Worm (Caenorhabditis elegans) whole organism, L3 larva: ENCODE measurements around the gene stn-2.

ENCODE experiments used
- R02D3.7 ChIP-seq: fragments of 150-350 bp; optimal IDR thresholded peaks from 2 replicates; lab custom pipeline; 2014; ENCODE audit warnings: missing biosample characterization, missing genetic modification characterization
- ZK546.5 ChIP-seq: sonication (generic microtip); optimal IDR thresholded peaks from 2 replicates; lab custom pipeline; 2017; ENCODE audit warnings: missing biosample characterization, missing genetic modification characterization
- ceh-16 ChIP-seq: sonication (generic microtip); optimal IDR thresholded peaks from 2 replicates; lab custom pipeline; 2017; ENCODE audit warnings: missing biosample characterization, missing genetic modification characterization
- ceh-28 ChIP-seq: fragments of 150-350 bp; optimal IDR thresholded peaks from 2 replicates; lab custom pipeline; 2014; ENCODE audit warnings: missing biosample characterization, missing genetic modification reagents, missing genetic modification characterization
- ceh-82 ChIP-seq: fragments of 150-350 bp; optimal IDR thresholded peaks from 2 replicates; lab custom pipeline; 2014; ENCODE audit warnings: missing biosample characterization, missing genetic modification characterization
- ceh-9 ChIP-seq: sonication (generic microtip); optimal IDR thresholded peaks from 2 replicates; lab custom pipeline; 2018; ENCODE audit warnings: missing biosample characterization, missing genetic modification characterization
- daf-12 ChIP-seq: fragments of 150-350 bp; optimal IDR thresholded peaks from 2 replicates; lab custom pipeline; 2014; ENCODE audit warnings: missing biosample characterization, missing genetic modification reagents, missing genetic modification characterization
- egl-27 ChIP-seq: sonication (generic microtip); optimal IDR thresholded peaks from 4 replicates; lab custom pipeline; 2017; ENCODE audit warnings: missing biosample characterization, missing genetic modification reagents, missing genetic modification characterization
- elt-2 ChIP-seq: sonication (generic microtip); optimal IDR thresholded peaks from 2 replicates; lab custom pipeline; 2016; ENCODE audit warnings: missing genetic modification reagents, mild to moderate bottlenecking, missing genetic modification characterization, missing compliant biosample characterization
- fos-1 ChIP-seq: fragments of 150-350 bp; optimal IDR thresholded peaks from 2 replicates; lab custom pipeline; 2014; ENCODE audit warnings: missing biosample characterization, missing genetic modification characterization
- hmg-11 ChIP-seq: sonication (generic microtip); optimal IDR thresholded peaks from 2 replicates; lab custom pipeline; 2016; ENCODE audit warnings: missing genetic modification characterization, missing compliant biosample characterization
- lin-39 ChIP-seq: fragments of 150-350 bp; optimal IDR thresholded peaks from 2 replicates; lab custom pipeline; 2018; ENCODE audit warnings: missing biosample characterization, missing genetic modification reagents, missing genetic modification characterization
- lsy-12 ChIP-seq: sonication (generic microtip); optimal IDR thresholded peaks from 2 replicates; lab custom pipeline; 2016; ENCODE audit warnings: mild to moderate bottlenecking, missing genetic modification characterization, missing compliant biosample characterization
- mdl-1 ChIP-seq: fragments of 150-350 bp; optimal IDR thresholded peaks from 2 replicates; lab custom pipeline; 2014; ENCODE audit warnings: missing biosample characterization, missing genetic modification characterization
- nfya-1 ChIP-seq: sonication (generic microtip); optimal IDR thresholded peaks from 2 replicates; lab custom pipeline; 2017; ENCODE audit warnings: missing genetic modification characterization, mild to moderate bottlenecking, missing compliant biosample characterization, antibody characterized with exemption, moderate library complexity; ENCODE audit not compliant: insufficient read depth
- nhr-12 ChIP-seq: fragments of 150-350 bp; optimal IDR thresholded peaks from 2 replicates; lab custom pipeline; 2014; ENCODE audit warnings: missing biosample characterization, missing genetic modification characterization
- nhr-77 ChIP-seq: fragments of 150-350 bp; optimal IDR thresholded peaks from 2 replicates; lab custom pipeline; 2014; ENCODE audit warnings: missing biosample characterization, missing genetic modification characterization
- pha-4 ChIP-seq: fragments of 150-350 bp; optimal IDR thresholded peaks from 2 replicates; lab custom pipeline; 2014; ENCODE audit warnings: missing biosample characterization, missing genetic modification reagents, missing genetic modification characterization
- pqm-1 ChIP-seq: fragments of 150-350 bp; optimal IDR thresholded peaks from 2 replicates; lab custom pipeline; 2017; ENCODE audit warnings: missing biosample characterization, missing genetic modification characterization, inconsistent platforms
- sea-2 ChIP-seq: fragments of 150-350 bp; sonication (generic microtip); optimal IDR thresholded peaks from 4 replicates; lab custom pipeline; 2014; ENCODE audit warnings: missing biosample characterization, missing genetic modification reagents, missing genetic modification characterization
- skn-1 ChIP-seq: fragments of 150-350 bp; optimal IDR thresholded peaks from 2 replicates; lab custom pipeline; 2014; ENCODE audit warnings: missing biosample characterization, missing genetic modification characterization
- snpc-4 ChIP-seq: fragments of 150-350 bp; optimal IDR thresholded peaks from 2 replicates; lab custom pipeline; 2014; ENCODE audit warnings: missing biosample characterization, missing genetic modification characterization
- unc-39 ChIP-seq: sonication (generic microtip); optimal IDR thresholded peaks from 4 replicates; lab custom pipeline; 2017; ENCODE audit warnings: missing biosample characterization, missing genetic modification characterization
- zag-1 ChIP-seq: fragments of 150-350 bp; optimal IDR thresholded peaks from 2 replicates; lab custom pipeline; 2014; ENCODE audit warnings: missing biosample characterization, missing genetic modification characterization

stn-2 gene

DNA sequence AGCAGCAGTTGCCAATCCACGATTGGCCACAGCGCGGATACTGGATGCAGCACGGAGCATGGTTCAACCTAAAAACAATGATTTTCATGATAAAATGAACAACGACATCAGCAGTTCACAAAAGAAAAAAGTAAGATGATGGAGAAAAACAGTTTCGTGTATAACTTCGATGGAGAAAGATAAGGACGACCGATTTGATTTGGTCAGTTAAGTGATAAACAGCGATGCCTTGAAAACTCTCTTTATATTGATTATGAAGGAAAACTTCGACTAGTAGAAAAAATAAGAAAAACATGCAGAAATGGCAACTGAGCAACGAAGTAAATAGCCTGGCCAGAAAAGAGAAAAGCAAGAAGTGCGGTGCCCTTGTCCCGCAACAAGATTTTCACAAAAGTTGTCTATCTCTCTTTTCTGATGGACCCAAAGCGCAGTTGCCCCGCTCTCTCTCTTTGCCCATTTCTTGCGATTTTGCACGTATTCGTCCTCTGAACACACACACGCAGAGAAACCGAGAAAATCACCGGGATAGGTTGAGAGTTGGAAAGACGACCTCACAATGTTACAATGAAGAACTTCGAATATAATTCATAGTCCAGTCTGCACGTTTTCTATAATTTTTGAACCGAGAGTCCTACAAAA is 19.4 kb downstream of the stn-2 start, which contains the start of gene pcca-1:
Gene pcca-1 (minus strand): TSS at position 68 of the 639 bp plus-strand sequence.
- TF ChIP-seq nfya-1 (tag; lab: Kevin White, UChicago) = peak; percentile 47
- no peak for TF ChIP-seq egl-27 (tag; lab: Kevin White, UChicago)
- TF ChIP-seq ceh-28 = peak; percentile 42
- TF ChIP-seq snpc-4 (tag; lab: Kevin White, UChicago) = no peak
- TF ChIP-seq elt-2 = peak; percentile 46
- TF ChIP-seq lin-39 (tag; lab: Kevin White, UChicago) = peak; percentile 6
- TF ChIP-seq, all 47 proteins: peak for 4

DNA sequence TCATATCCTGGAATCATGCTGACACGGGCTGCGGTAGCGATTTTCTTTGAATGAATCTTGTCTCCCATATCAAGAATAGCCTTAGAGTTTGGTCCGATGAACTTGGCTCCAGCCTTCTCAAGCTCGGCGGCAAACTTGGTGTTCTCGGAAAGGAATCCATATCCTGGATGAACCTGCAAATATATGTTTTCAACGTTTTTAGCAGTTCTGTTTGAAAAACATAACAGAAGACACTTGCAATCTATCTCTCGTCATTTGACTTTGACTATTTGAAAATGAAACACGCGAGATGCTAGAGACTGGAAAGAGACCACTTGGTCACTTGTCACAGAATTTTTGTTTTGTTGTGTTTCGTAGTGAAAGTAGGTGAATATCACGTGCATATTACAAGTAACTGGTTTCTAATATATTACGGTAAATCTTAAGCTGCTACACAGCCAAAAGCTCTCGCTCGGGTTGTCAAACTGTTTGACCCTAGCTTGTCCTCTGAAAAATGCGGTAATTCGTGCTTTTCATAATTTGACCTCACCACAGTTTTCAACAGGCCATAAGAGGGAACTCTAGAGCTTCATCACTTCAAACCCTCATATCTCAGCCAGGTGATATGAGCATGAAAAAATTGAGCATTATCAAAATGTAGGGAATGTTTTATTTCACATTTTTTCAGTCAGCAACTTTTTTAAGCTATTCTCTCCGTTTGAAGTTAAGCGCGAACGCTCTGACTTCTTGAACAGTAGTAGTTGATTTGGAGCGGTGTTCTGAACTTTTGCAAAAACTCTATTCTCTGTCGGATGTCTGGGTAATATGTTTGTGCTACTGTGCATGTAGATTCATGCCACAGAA is 20.6 kb downstream of the stn-2 start:
- TF ChIP-seq nfya-1 (tag; lab: Kevin White, UChicago) (peak; percentile 10), nhr-12 (no peak)

DNA sequence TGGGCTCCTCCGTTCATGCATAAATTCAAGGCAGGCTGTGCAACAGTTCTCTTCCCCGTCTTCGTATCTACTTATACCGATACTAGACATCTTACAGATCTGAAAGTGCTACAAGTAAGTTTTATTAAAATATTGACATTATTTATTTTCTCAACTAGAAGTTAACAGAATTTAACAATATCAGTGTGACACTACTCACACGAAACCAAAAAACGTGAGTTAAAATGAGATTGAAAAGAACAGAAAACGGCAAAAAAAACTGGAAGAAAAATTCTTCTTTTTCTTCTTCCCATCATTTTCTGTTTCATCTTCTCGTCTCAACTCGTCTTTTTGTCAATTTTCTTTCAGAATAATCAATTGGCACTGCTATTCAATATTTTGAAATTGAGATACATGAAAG is 23.5 kb downstream of the stn-2 start, which contains the start of gene F27D9.12:
Gene F27D9.12 (minus strand): TSS at position 101 of the 400 bp plus-strand sequence.
- TF ChIP-seq mdl-1 (tag; lab: Kevin White, UChicago) = no peak
- TF ChIP-seq unc-39 (tag; lab: Kevin White, UChicago) = no peak
- no peak for TF ChIP-seq lsy-12 (tag; lab: Kevin White, UChicago)
- no peak for TF ChIP-seq ceh-16 (tag; lab: Kevin White, UChicago)
- TF ChIP-seq egl-27 (tag; lab: Kevin White, UChicago) = no peak
- no peak for TF ChIP-seq hmg-11 (tag; lab: Kevin White, UChicago)
- no peak for TF ChIP-seq nhr-12
- TF ChIP-seq lin-39 (tag; lab: Kevin White, UChicago) = no peak
- TF ChIP-seq ceh-82 (tag; lab: Kevin White, UChicago) = no peak

DNA sequence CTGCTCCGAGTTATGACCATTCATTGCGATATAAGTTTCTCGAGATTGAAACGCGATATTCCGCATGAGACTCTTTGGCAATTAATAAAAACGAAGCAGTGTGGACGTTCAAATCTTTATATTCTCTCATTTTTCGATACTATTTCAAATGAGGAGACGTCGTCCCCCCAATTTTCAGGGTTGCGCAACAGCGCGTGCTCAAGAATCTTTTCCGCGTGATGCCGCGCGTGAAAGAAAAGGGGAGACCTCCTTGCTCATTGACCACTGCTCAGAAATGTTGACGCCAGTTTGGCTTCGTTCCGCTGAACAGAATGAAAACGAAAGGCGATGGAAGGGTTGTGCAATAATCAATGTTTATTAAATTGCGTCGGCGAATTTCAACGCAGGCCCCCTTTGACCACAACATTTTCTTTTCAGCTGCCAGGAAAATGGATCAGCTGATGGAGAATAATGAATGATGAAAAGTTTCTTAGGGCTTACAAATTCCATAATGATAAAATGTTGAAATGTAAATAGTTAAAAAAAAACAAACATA is 24.9 kb downstream of the stn-2 start:
- TF ChIP-seq nfya-1 (tag; lab: Kevin White, UChicago) (peak; percentile 42), ceh-16 (tag; lab: Kevin White, UChicago) (no peak)

DNA sequence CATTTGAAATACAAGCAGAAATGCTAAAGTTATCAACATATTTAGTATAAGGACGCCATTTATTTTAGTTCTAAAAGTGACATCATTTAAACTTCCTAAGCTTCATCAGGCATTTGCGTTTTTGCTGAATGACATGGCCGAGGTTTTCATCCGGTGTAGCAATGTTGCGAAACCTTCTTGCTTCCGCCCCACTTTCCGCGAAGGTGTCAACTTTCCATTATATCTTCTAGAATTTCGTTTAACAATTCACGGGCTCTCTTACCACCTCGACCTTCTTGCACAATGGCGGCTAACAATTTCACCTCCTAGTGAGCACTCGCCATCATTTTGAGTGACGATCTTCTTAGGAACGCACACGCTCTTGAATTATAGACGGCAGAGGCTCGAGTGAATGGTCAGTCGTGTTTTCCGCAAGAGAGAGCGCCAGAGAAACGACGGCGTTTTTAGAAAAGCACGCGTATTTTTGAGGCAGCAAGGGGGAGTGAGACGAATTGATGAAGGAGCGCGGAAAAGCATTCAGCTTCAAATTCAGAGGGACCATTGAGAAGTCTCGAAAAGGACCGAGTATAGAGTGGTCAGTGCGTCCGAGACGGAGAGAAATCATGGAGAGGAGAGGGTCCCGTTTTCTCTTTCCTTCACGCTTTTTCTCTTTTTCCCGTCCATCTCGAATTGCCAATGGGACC is 26.6 kb downstream of the stn-2 start:
- TF ChIP-seq mdl-1 (tag; lab: Kevin White, UChicago) (peak; percentile 28), skn-1 (no peak), unc-39 (tag; lab: Kevin White, UChicago) (no peak), lin-39 (tag; lab: Kevin White, UChicago) (peak; percentile 50), nfya-1 (tag; lab: Kevin White, UChicago) (peak; percentile 73), hmg-11 (tag; lab: Kevin White, UChicago) (peak; percentile 19), sea-2 (GFP tag; lab: Kevin White, UChicago) (no peak), ceh-28 (no peak)
- TF ChIP-seq, all 47 proteins: peak for 4

DNA sequence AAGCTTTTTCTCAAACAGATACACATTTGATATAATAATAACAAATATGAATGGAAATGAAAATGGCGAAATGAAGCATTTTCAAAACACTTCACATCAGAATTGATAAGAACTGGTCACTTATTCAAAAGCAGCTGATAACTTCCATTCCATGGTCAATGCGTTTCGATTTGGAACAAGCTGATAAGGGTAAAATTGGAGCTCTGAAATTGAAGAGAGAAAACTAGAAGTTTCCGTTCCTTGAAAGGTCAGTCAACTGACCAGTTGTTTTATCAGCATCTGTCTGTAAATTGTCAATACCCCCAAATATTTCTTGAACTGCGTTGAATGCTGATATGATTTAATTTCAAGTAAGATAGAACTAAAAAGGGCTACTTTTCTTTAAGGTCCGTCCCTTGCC is 28.1 kb downstream of the stn-2 start:
- TF ChIP-seq elt-2 (peak; percentile 39), daf-12 (tag; lab: Kevin White, UChicago) (no peak), unc-39 (tag; lab: Kevin White, UChicago) (no peak), egl-27 (tag; lab: Kevin White, UChicago) (no peak), R02D3.7 (tag; lab: Kevin White, UChicago) (no peak), ZK546.5 (tag; lab: Kevin White, UChicago) (no peak), fos-1 (tag; lab: Kevin White, UChicago) (no peak), ceh-9 (tag; lab: Kevin White, UChicago) (no peak), nhr-77 (tag; lab: Kevin White, UChicago) (no peak), nfya-1 (tag; lab: Kevin White, UChicago) (no peak), pha-4 (peak; percentile 22), zag-1 (tag; lab: Kevin White, UChicago) (no peak), pqm-1 (tag; lab: Kevin White, UChicago) (peak; percentile 24)
